Worm (Caenorhabditis elegans) whole organism, young adult: Measurements from ENCODE around the gene T25B2.4.

Experiments
- B0019.2 ChIP-seq: fragments of 200-800 bp; sonication (Bioruptor generic); conservative IDR thresholded peaks from 2 replicates; pipeline ENCODE4 v1.3.6; 2022; ENCODE audit warnings: missing genetic modification reagents, missing genetic modification characterization, missing compliant biosample characterization
- B0035.1 ChIP-seq: sonication (generic microtip); optimal IDR thresholded peaks from 2 replicates; lab custom pipeline; 2016; ENCODE audit warnings: missing genetic modification characterization, mild to moderate bottlenecking, missing compliant biosample characterization, missing genotype, missing genetic modification reagents
- B0261.1 ChIP-seq: sonication (generic microtip); optimal IDR thresholded peaks from 2 replicates; lab custom pipeline; 2016; ENCODE audit warnings: mild to moderate bottlenecking, missing genetic modification characterization, moderate library complexity, missing compliant biosample characterization
- C06A6.2 ChIP-seq: fragments of 200-800 bp; sonication (Bioruptor generic); conservative IDR thresholded peaks from 2 replicates; pipeline ENCODE4 v1.3.6; 2022; ENCODE audit warnings: missing genetic modification characterization, missing compliant biosample characterization
- C17E4.6 ChIP-seq: fragments of 200-800 bp; sonication (Bioruptor generic); IDR thresholded peaks from 2 replicates; pipeline ENCODE4 v1.3.6; 2022; ENCODE audit warnings: missing genetic modification reagents, missing genetic modification characterization, missing compliant biosample characterization
- F22D6.2 ChIP-seq: sonication (generic microtip); optimal IDR thresholded peaks from 2 replicates; lab custom pipeline; 2016; ENCODE audit warnings: mild to moderate bottlenecking, missing genetic modification characterization, missing compliant biosample characterization
- F39B2.1 ChIP-seq: fragments of 200-800 bp; sonication (Bioruptor generic); IDR thresholded peaks from 2 replicates; pipeline ENCODE4 v1.3.6; 2022; ENCODE audit warnings: missing genetic modification reagents, missing genetic modification characterization, missing compliant biosample characterization
- F52B5.7 ChIP-seq: sonication (generic microtip); optimal IDR thresholded peaks from 2 replicates; lab custom pipeline; 2016; ENCODE audit warnings: mild to moderate bottlenecking, missing genetic modification characterization, missing compliant biosample characterization
- F55B11.4 ChIP-seq: sonication (generic microtip); optimal IDR thresholded peaks from 2 replicates; lab custom pipeline; 2016; ENCODE audit warnings: missing compliant biosample characterization, missing genetic modification characterization, borderline replicate concordance; ENCODE audit not compliant: insufficient read depth
- F57A8.1 ChIP-seq: fragments of 200-800 bp; sonication (Bioruptor generic); optimal IDR thresholded peaks from 2 replicates; lab custom pipeline; 2018; ENCODE audit warnings: mild to moderate bottlenecking, missing genetic modification characterization, moderate library complexity, missing compliant biosample characterization
- F57C9.4 ChIP-seq: sonication (generic microtip); optimal IDR thresholded peaks from 2 replicates; lab custom pipeline; 2017; ENCODE audit warnings: mild to moderate bottlenecking, missing genetic modification characterization, missing compliant biosample characterization
- K11D2.4 ChIP-seq: fragments of 200-800 bp; sonication (Bioruptor generic); IDR thresholded peaks from 2 replicates; pipeline ENCODE4 v1.3.6; 2022; ENCODE audit warnings: missing genetic modification reagents, missing genetic modification characterization, missing compliant biosample characterization
- K12H6.12 ChIP-seq: fragments of 200-800 bp; sonication (Bioruptor generic); optimal IDR thresholded peaks from 2 replicates; lab custom pipeline; 2018; ENCODE audit warnings: mild to moderate bottlenecking, missing genetic modification characterization, missing compliant biosample characterization
- T26A5.8 ChIP-seq: sonication (generic microtip); optimal IDR thresholded peaks from 2 replicates; lab custom pipeline; 2016; ENCODE audit warnings: missing genetic modification characterization, missing compliant biosample characterization
- Y53G8AR.9 ChIP-seq: fragments of 200-800 bp; sonication (Bioruptor generic); conservative IDR thresholded peaks from 2 replicates; pipeline ENCODE4 v1.3.6; 2022; ENCODE audit warnings: missing genetic modification reagents, missing genetic modification characterization, missing compliant biosample characterization
- Y67H2A.10 ChIP-seq: fragments of 200-800 bp; sonication (Bioruptor generic); conservative IDR thresholded peaks from 2 replicates; pipeline ENCODE4 v1.3.6; 2022; ENCODE audit warnings: missing genetic modification reagents, missing genetic modification characterization, missing compliant biosample characterization
- ZK185.1 ChIP-seq: sonication (generic microtip); optimal IDR thresholded peaks from 2 replicates; lab custom pipeline; 2016; ENCODE audit warnings: mild to moderate bottlenecking, missing genetic modification characterization, missing compliant biosample characterization; ENCODE audit not compliant: poor library complexity, severe bottlenecking
- aptf-2 ChIP-seq: fragments of 200-800 bp; sonication (Bioruptor generic); conservative IDR thresholded peaks from 2 replicates; pipeline ENCODE4 v1.3.6; 2022; ENCODE audit warnings: missing genetic modification reagents, missing genetic modification characterization, missing compliant biosample characterization
- attf-3 ChIP-seq: fragments of 200-800 bp; sonication (Bioruptor generic); conservative IDR thresholded peaks from 2 replicates; pipeline ENCODE4 v1.3.6; 2022; ENCODE audit warnings: missing genetic modification reagents, missing genetic modification characterization, missing compliant biosample characterization
- cebp-1 ChIP-seq, 2 experiments: fragments of 200-800 bp in 1 of 2; sonication (Bioruptor generic) in 1 of 2; sonication (generic microtip) in 1 of 2; IDR thresholded peaks in 1 of 2; optimal IDR thresholded peaks in 1 of 2; 2 replicates each; pipeline versions ENCODE4 v1.3.6 to Lab custom; 2017 to 2022; ENCODE audit warnings: missing compliant biosample characterization in 2 of 2, missing genetic modification characterization in 2 of 2, mild to moderate bottlenecking in 1 of 2, missing genetic modification reagents in 1 of 2, moderate library complexity in 1 of 2
- ceh-100 ChIP-seq: fragments of 200-800 bp; sonication (Bioruptor generic); IDR thresholded peaks from 2 replicates; pipeline ENCODE4 v1.3.6; 2022; ENCODE audit warnings: missing genetic modification reagents, missing genetic modification characterization, missing compliant biosample characterization
- ceh-40 ChIP-seq: fragments of 200-800 bp; sonication (Bioruptor generic); IDR thresholded peaks from 2 replicates; pipeline ENCODE4 v1.3.6; 2022; ENCODE audit warnings: missing genetic modification characterization, missing compliant biosample characterization
- ceh-79 ChIP-seq: sonication (generic microtip); optimal IDR thresholded peaks from 2 replicates; lab custom pipeline; 2017; ENCODE audit warnings: mild to moderate bottlenecking, missing genetic modification characterization, missing compliant biosample characterization
- ceh-91 ChIP-seq: fragments of 200-800 bp; sonication (Bioruptor generic); IDR thresholded peaks from 2 replicates; pipeline ENCODE4 v1.3.6; 2022; ENCODE audit warnings: missing genetic modification reagents, missing genetic modification characterization, missing compliant biosample characterization
- egl-18 ChIP-seq: fragments of 200-800 bp; sonication (Bioruptor generic); IDR thresholded peaks from 2 replicates; pipeline ENCODE4 v1.3.6; 2022; ENCODE audit warnings: missing genetic modification reagents, missing genetic modification characterization, missing compliant biosample characterization
- ekl-4 ChIP-seq: fragments of 200-800 bp; sonication (Bioruptor generic); IDR thresholded peaks from 2 replicates; pipeline ENCODE4 v1.3.6; 2022; ENCODE audit warnings: missing genetic modification reagents, missing genetic modification characterization, missing compliant biosample characterization
- ets-4 ChIP-seq: fragments of 200-800 bp; sonication (Bioruptor generic); optimal IDR thresholded peaks from 2 replicates; lab custom pipeline; 2018; ENCODE audit warnings: mild to moderate bottlenecking, missing genetic modification characterization, missing compliant biosample characterization
- fkh-3 ChIP-seq: sonication (generic microtip); optimal IDR thresholded peaks from 2 replicates; lab custom pipeline; 2016; ENCODE audit warnings: mild to moderate bottlenecking, missing genetic modification characterization, missing compliant biosample characterization
- hmg-20 ChIP-seq: fragments of 200-800 bp; sonication (Bioruptor generic); IDR thresholded peaks from 2 replicates; pipeline ENCODE4 v1.3.6; 2022; ENCODE audit warnings: missing genetic modification reagents, missing genetic modification characterization, missing compliant biosample characterization
- hrde-1 ChIP-seq: sonication (generic microtip); optimal IDR thresholded peaks from 2 replicates; lab custom pipeline; 2016; ENCODE audit warnings: missing genetic modification characterization, mild to moderate bottlenecking, missing compliant biosample characterization, moderate library complexity, missing genotype, missing genetic modification reagents, borderline replicate concordance
- hsf-1 ChIP-seq: fragments of 200-800 bp; sonication (Bioruptor generic); IDR thresholded peaks from 2 replicates; pipeline ENCODE4 v1.3.6; 2022; ENCODE audit warnings: missing genetic modification reagents, missing genetic modification characterization, missing compliant biosample characterization
- lin-35 ChIP-seq, 3 experiments: fragments of 150-350 bp in 2 of 3; sonication (generic microtip) in 1 of 3; optimal IDR thresholded peaks; 2 replicates each; lab custom pipeline; 2014 to 2018; ENCODE audit warnings: missing biosample characterization in 3 of 3, missing genetic modification characterization in 3 of 3, missing genetic modification reagents in 3 of 3
- lin-54 ChIP-seq: fragments of 200-800 bp; sonication (Bioruptor generic); optimal IDR thresholded peaks from 2 replicates; lab custom pipeline; 2018; ENCODE audit warnings: mild to moderate bottlenecking, missing genetic modification characterization, missing compliant biosample characterization
- mel-28 ChIP-seq: sonication (generic microtip); optimal IDR thresholded peaks from 2 replicates; lab custom pipeline; 2016; ENCODE audit warnings: borderline replicate concordance, mild to moderate bottlenecking, missing genetic modification characterization, missing compliant biosample characterization
- mes-4 ChIP-seq: sonication (generic microtip); optimal IDR thresholded peaks from 2 replicates; lab custom pipeline; 2016; ENCODE audit warnings: missing genotype, missing genetic modification characterization, missing compliant biosample characterization
- nhr-120 ChIP-seq: fragments of 200-800 bp; sonication (Bioruptor generic); IDR thresholded peaks from 2 replicates; pipeline ENCODE4 v1.3.6; 2022; ENCODE audit warnings: missing genetic modification characterization, missing compliant biosample characterization
- pbrm-1 ChIP-seq: fragments of 200-800 bp; sonication (Bioruptor generic); IDR thresholded peaks from 2 replicates; pipeline ENCODE4 v1.3.6; 2022; ENCODE audit warnings: missing genetic modification reagents, missing genetic modification characterization, missing compliant biosample characterization
- sea-2 ChIP-seq: fragments of 200-800 bp; sonication (Bioruptor generic); IDR thresholded peaks from 2 replicates; pipeline ENCODE4 v1.3.6; 2022; ENCODE audit warnings: missing genetic modification characterization, missing compliant biosample characterization
- snpc-1.1 ChIP-seq: sonication (generic microtip); optimal IDR thresholded peaks from 2 replicates; lab custom pipeline; 2017; ENCODE audit warnings: missing genetic modification characterization, mild to moderate bottlenecking, missing compliant biosample characterization, antibody characterized with exemption, moderate library complexity, missing genotype, missing genetic modification reagents; ENCODE audit not compliant: insufficient read depth
- snpc-4 ChIP-seq, 5 experiments: fragments of 150-350 bp in 1 of 5; sonication (generic microtip) in 4 of 5; optimal IDR thresholded peaks; 2 replicates each; lab custom pipeline; 2014 to 2018; ENCODE audit warnings: missing genetic modification characterization in 5 of 5, missing biosample characterization in 3 of 5, antibody characterized with exemption in 2 of 5, mild to moderate bottlenecking in 2 of 5, missing compliant biosample characterization in 2 of 5, missing genotype in 2 of 5, moderate library complexity in 2 of 5, missing genetic modification reagents in 1 of 5
- tlf-1 ChIP-seq: fragments of 200-800 bp; sonication (Bioruptor generic); optimal IDR thresholded peaks from 2 replicates; lab custom pipeline; 2018; ENCODE audit warnings: mild to moderate bottlenecking, missing genetic modification characterization, missing compliant biosample characterization
- unc-130 ChIP-seq: sonication (generic microtip); optimal IDR thresholded peaks from 2 replicates; lab custom pipeline; 2016; ENCODE audit warnings: missing genetic modification reagents, missing genetic modification characterization, missing compliant biosample characterization
- unc-62 ChIP-seq: fragments of 150-350 bp; optimal IDR thresholded peaks from 2 replicates; lab custom pipeline; 2014; ENCODE audit warnings: missing biosample characterization, missing genetic modification reagents, missing genetic modification characterization
- xnd-1 ChIP-seq: sonication (generic microtip); optimal IDR thresholded peaks from 2 replicates; lab custom pipeline; 2016; ENCODE audit warnings: missing genotype, missing genetic modification reagents, missing genetic modification characterization, missing compliant biosample characterization
- ztf-22 ChIP-seq: fragments of 200-800 bp; sonication (Bioruptor generic); optimal IDR thresholded peaks from 2 replicates; lab custom pipeline; 2018; ENCODE audit warnings: mild to moderate bottlenecking, missing genetic modification characterization, moderate library complexity, missing compliant biosample characterization
- ztf-28 ChIP-seq: fragments of 200-800 bp; sonication (Bioruptor generic); IDR thresholded peaks from 2 replicates; pipeline ENCODE4 v1.3.6; 2022; ENCODE audit warnings: missing genetic modification reagents, missing genetic modification characterization, missing compliant biosample characterization

The T25B2.4 gene

ce11 chrX:6207687-6208088 lies 29.6 kb downstream of the T25B2.4 start, which contains the start of gene T13C5.6 (continued):
- TF ChIP-seq lin-54 (GFP tag; lab: Kevin White, UChicago) (peak; percentile 69), F57C9.4 (tag; lab: Kevin White, UChicago) (peak; percentile 91), F39B2.1 (GFP tag; lab: Robert Waterston, UW) (no peak), ztf-28 (GFP tag; lab: Robert Waterston, UW) (0 out of 2 replicates have a peak, but pooled peaks have one; percentile 44), unc-130 (GFP tag; lab: Kevin White, UChicago) (peak; percentile 76), F57A8.1 (GFP tag; lab: Kevin White, UChicago) (peak; percentile 77), F52B5.7 (tag; lab: Kevin White, UChicago) (peak; percentile 89), cebp-1 (GFP tag; IDR thresholded peaks at IDR 0.05; lab: Robert Waterston, UW) (peak; percentile 74), cebp-1 (tag; optimal IDR thresholded peaks at IDR 0.05; lab: Kevin White, UChicago) (peak; percentile 91), Y67H2A.10 (0 out of 2 replicates have a peak, but pooled peaks have one; percentile 26), unc-62 (no peak), ets-4 (GFP tag; lab: Kevin White, UChicago) (peak; percentile 90), T26A5.8 (tag; lab: Kevin White, UChicago) (no peak), ceh-79 (tag; lab: Kevin White, UChicago) (peak; percentile 67), mes-4 (tag; lab: Kevin White, UChicago) (peak; percentile 87), snpc-1.1 (tag; lab: Kevin White, UChicago) (no peak), egl-18 (GFP tag; lab: Robert Waterston, UW) (peak; percentile 65; the same call in 1 of the 2 replicates), xnd-1 (tag; lab: Kevin White, UChicago) (no peak), ceh-40 (GFP tag; lab: Robert Waterston, UW) (no peak), hsf-1 (GFP tag; lab: Robert Waterston, UW) (0 out of 2 replicates have a peak, but pooled peaks have one; percentile 22), F55B11.4 (tag; lab: Kevin White, UChicago) (no peak), snpc-4 (GFP tag; optimal IDR thresholded peaks at IDR 0.05; lab: Kevin White, UChicago) (no peak), snpc-4 (tag; optimal IDR thresholded peaks at IDR 0.05; lab: Kevin White, UChicago) (peak in 2 of 4 experiments; percentile 71 to 81), lin-35 (GFP tag; optimal IDR thresholded peaks at IDR 0.05; lab: Kevin White, UChicago) (peak in 1 of 3 experiments; percentile 58), ZK185.1 (tag; lab: Kevin White, UChicago) (peak; percentile 97), C17E4.6 (GFP tag; lab: Robert Waterston, UW) (peak; percentile 26; the same call in 1 of the 2 replicates), B0261.1 (tag; lab: Kevin White, UChicago) (peak; percentile 92), tlf-1 (GFP tag; lab: Kevin White, UChicago) (peak; percentile 72), hrde-1 (tag; lab: Kevin White, UChicago) (peak; percentile 76), attf-3 (GFP tag; lab: Robert Waterston, UW) (no peak; the same call in 1 of the 2 replicates), ceh-91 (GFP tag; lab: Robert Waterston, UW) (no peak), Y53G8AR.9 (GFP tag; lab: Robert Waterston, UW) (peak; percentile 72; the same call in 1 of the 2 replicates), F22D6.2 (peak; percentile 83), K11D2.4 (GFP tag; lab: Robert Waterston, UW) (peak; percentile 75; the same call in 1 of the 2 replicates), hmg-20 (GFP tag; lab: Robert Waterston, UW) (peak; percentile 85), B0019.2 (no peak), ceh-100 (GFP tag; lab: Robert Waterston, UW) (peak; percentile 48; the same call in 1 of the 2 replicates), ekl-4 (GFP tag; lab: Robert Waterston, UW) (peak; percentile 87), mel-28 (tag; lab: Kevin White, UChicago) (peak; percentile 70), B0035.1 (tag; lab: Kevin White, UChicago) (peak; percentile 88), ztf-22 (peak; percentile 46), nhr-120 (peak; percentile 72; the same call in 1 of the 2 replicates), fkh-3 (peak; percentile 76), K12H6.12 (peak; percentile 95), pbrm-1 (GFP tag; lab: Robert Waterston, UW) (peak; percentile 81), C06A6.2 (GFP tag; lab: Robert Waterston, UW) (peak; percentile 75; the same call in 1 of the 2 replicates), sea-2 (GFP tag; lab: Robert Waterston, UW) (no peak), aptf-2 (GFP tag; lab: Robert Waterston, UW) (peak; percentile 83)
